Worm (Caenorhabditis elegans): ENCODE data around the gene nlp-7.

Gene nlp-7

ce11 chrX:8551687-8552327 is 41.2 kb upstream of the nlp-7 start, which contains the start of gene dhhc-14 (continued):
- TF ChIP-seq tag-97 (GFP tag; IDR thresholded peaks at IDR 0.05) (no peak), php-3 (GFP tag; IDR thresholded peaks at IDR 0.05) (no peak), Y48G9A.11 (GFP tag; IDR thresholded peaks at IDR 0.05) (no peak), nhr-11 (tag; optimal IDR thresholded peaks at IDR 0.05) (no peak), attf-4 (tag; optimal IDR thresholded peaks at IDR 0.05) (no peak), nhr-237 (tag; optimal IDR thresholded peaks at IDR 0.05) (no peak), saeg-2 (GFP tag; IDR thresholded peaks at IDR 0.05) (no peak), ceh-32 (tag; optimal IDR thresholded peaks at IDR 0.05; ENCODE audit: poor library complexity) (no peak), F26F4.8 (GFP tag; conservative IDR thresholded peaks at IDR 0.05) (no peak), mep-1 (tag; optimal IDR thresholded peaks at IDR 0.05) (peak; percentile 62), hlh-11 (tag; optimal IDR thresholded peaks at IDR 0.05) (peak; percentile 37), ZK337.2 (GFP tag; IDR thresholded peaks at IDR 0.05) (no peak), dve-1 (tag; optimal IDR thresholded peaks at IDR 0.05; ENCODE audit: insufficient read depth) (peak; percentile 41), lir-3 (tag; optimal IDR thresholded peaks at IDR 0.05) (no peak), nhr-77 (tag; optimal IDR thresholded peaks at IDR 0.05) (no peak), egl-27 (tag; optimal IDR thresholded peaks at IDR 0.05) (no peak), hmg-1.1 (GFP tag; IDR thresholded peaks at IDR 0.05) (peak; percentile 63), zfp-3 (GFP tag; conservative IDR thresholded peaks at IDR 0.05) (no peak), daf-19 (GFP tag; conservative IDR thresholded peaks at IDR 0.05) (no peak), unc-62 (GFP tag; optimal IDR thresholded peaks at IDR 0.05 in 1 of 2) (peak in 1 of 2 experiments; percentile 24), unc-62 (tag; optimal IDR thresholded peaks at IDR 0.05) (no peak), dmd-8 (GFP tag; IDR thresholded peaks at IDR 0.05) (no peak), F49E8.2 (tag; optimal IDR thresholded peaks at IDR 0.05; ENCODE audit: borderline replicate concordance) (no peak), ceh-28 (tag; optimal IDR thresholded peaks at IDR 0.05) (no peak), unc-39 (tag; optimal IDR thresholded peaks at IDR 0.05) (no peak), nhr-6 (tag; optimal IDR thresholded peaks at IDR 0.05) (peak; percentile 53), egl-43 (GFP tag; IDR thresholded peaks at IDR 0.05) (no peak), fos-1 (tag; optimal IDR thresholded peaks at IDR 0.05) (no peak), madf-9 (GFP tag; conservative IDR thresholded peaks at IDR 0.05) (peak; percentile 46; the same call in 1 of the 2 replicates), vab-7 (GFP tag; IDR thresholded peaks at IDR 0.05) (no peak), ceh-44 (GFP tag; IDR thresholded peaks at IDR 0.05) (no peak), nhr-111 (GFP tag; optimal IDR thresholded peaks at IDR 0.05) (no peak), T26A8.4 (GFP tag; IDR thresholded peaks at IDR 0.05) (no peak), lin-29 (GFP tag; IDR thresholded peaks at IDR 0.05) (no peak), lin-13 (GFP tag; optimal IDR thresholded peaks at IDR 0.05) (no peak), R02D3.7 (tag; optimal IDR thresholded peaks at IDR 0.05) (no peak), ceh-20 (GFP tag; IDR thresholded peaks at IDR 0.05) (0 out of 2 replicates have a peak, but pooled peaks have one; percentile 28), lin-1 (GFP tag; IDR thresholded peaks at IDR 0.05) (no peak), mes-2 (tag; optimal IDR thresholded peaks at IDR 0.05; ENCODE audit: poor library complexity, severe bottlenecking) (peak; percentile 58), hlh-30 (tag; optimal IDR thresholded peaks at IDR 0.05; ENCODE audit: insufficient read depth) (peak; percentile 58), dpl-1 (GFP tag; optimal IDR thresholded peaks at IDR 0.05) (no peak), ctbp-1 (GFP tag; IDR thresholded peaks at IDR 0.05) (no peak), zfp-2 (tag; optimal IDR thresholded peaks at IDR 0.05) (no peak), daf-16 (GFP tag; optimal IDR thresholded peaks at IDR 0.05) (no peak), daf-16 (tag; optimal IDR thresholded peaks at IDR 0.05) (no peak), ztf-7 (tag; optimal IDR thresholded peaks at IDR 0.05) (no peak), pha-4 (GFP tag; IDR thresholded peaks at IDR 0.05) (no peak), pha-4 (tag; optimal IDR thresholded peaks at IDR 0.05) (no peak), tra-1 (GFP tag; IDR thresholded peaks at IDR 0.05) (no peak), lin-39 (tag; optimal IDR thresholded peaks at IDR 0.05) (no peak), T20F7.1 (GFP tag; optimal IDR thresholded peaks at IDR 0.05) (no peak), ztf-11 (tag; optimal IDR thresholded peaks at IDR 0.05) (no peak)
